Fruit fly (Drosophila melanogaster) Kc167 (cell line): ENCODE data around the gene CHES-1-like.
A peak's percentile ranks its signal among the peaks of the same experiment; 100 is the strongest.

ENCODE experiments used
- Myc ChIP-seq: fragments of >200 bp; optimal IDR thresholded peaks from 2 replicates; lab custom pipeline; 2017; ENCODE audit warnings: missing external identifiers
- Sin3A ChIP-seq: fragments of >200 bp; optimal IDR thresholded peaks from 2 replicates; lab custom pipeline; 2018; ENCODE audit warnings: missing external identifiers
- h ChIP-seq: fragments of >200 bp; optimal IDR thresholded peaks from 3 replicates; lab custom pipeline; 2018; ENCODE audit warnings: missing external identifiers
- insv ChIP-seq: fragments of >200 bp; optimal IDR thresholded peaks from 3 replicates; lab custom pipeline; 2018; ENCODE audit warnings: missing external identifiers
- psq ChIP-seq: fragments of >200 bp; optimal IDR thresholded peaks from 2 replicates; lab custom pipeline; 2017; ENCODE audit warnings: missing external identifiers
- ttk ChIP-seq: sonication (Bioruptor generic); optimal IDR thresholded peaks from 2 replicates; lab custom pipeline; 2017; ENCODE audit warnings: missing external identifiers

Gene CHES-1-like

dm6 chrX:7708942-7709707, at the start of gene CHES-1-like:
TSS of gene CHES-1-like (minus strand) at chrX:7709385.
- TF ChIP-seq Myc (no peak), psq (peak; percentile 13)

- TF ChIP-seq insv = no peak
- no peak for TF ChIP-seq h (lab: Kevin White, UChicago)
- no peak for TF ChIP-seq psq
- TF ChIP-seq Sin3A (lab: Kevin White, UChicago) = no peak
- TF ChIP-seq Myc = no peak
- TF ChIP-seq ttk = no peak
Observed at dm6 chrX:7746342-7746741, 37.2 kb upstream of the CHES-1-like start.

- TF ChIP-seq h (lab: Kevin White, UChicago) (no peak), Myc (no peak), psq (no peak), insv (no peak), ttk (no peak), Sin3A (lab: Kevin White, UChicago) (no peak)
Observed at dm6 chrX:7744036-7744435, 34.9 kb upstream of the CHES-1-like start.

dm6 chrX:7737156-7737771, 28.1 kb upstream of the CHES-1-like start:
- TF ChIP-seq Sin3A (lab: Kevin White, UChicago) (no peak), psq (no peak), h (lab: Kevin White, UChicago) (no peak), insv (no peak), Myc (no peak), ttk (no peak)

dm6 chrX:7736593-7736992, 27.4 kb upstream of the CHES-1-like start, which contains the start of gene Tom40:
TSS of gene Tom40 (plus strand) at chrX:7736893.
- no peak for TF ChIP-seq h (lab: Kevin White, UChicago)
- TF ChIP-seq insv = no peak
- no peak for TF ChIP-seq ttk
- TF ChIP-seq Sin3A (lab: Kevin White, UChicago) = no peak
- TF ChIP-seq Myc = no peak
- no peak for TF ChIP-seq psq

dm6 chrX:7735262-7735661, 26.1 kb upstream of the CHES-1-like start:
- no peak for TF ChIP-seq Sin3A (lab: Kevin White, UChicago)
- TF ChIP-seq ttk = no peak
- no peak for TF ChIP-seq Myc
- TF ChIP-seq insv = no peak
- no peak for TF ChIP-seq psq
- TF ChIP-seq h (lab: Kevin White, UChicago) = no peak

dm6 chrX:7734131-7734930, 25.1 kb upstream of the CHES-1-like start, which contains the start of the genes Pdp and Rab39:
TSS of gene Pdp (minus strand) at chrX:7734651.
TSS of gene Rab39 (plus strand) at chrX:7734923.
- TF ChIP-seq ttk (no peak), Sin3A (lab: Kevin White, UChicago) (no peak), h (lab: Kevin White, UChicago) (no peak), Myc (no peak), insv (no peak), psq (peak; percentile 10)

- TF ChIP-seq Myc = no peak
- peak; percentile 20 for TF ChIP-seq h (lab: Kevin White, UChicago)
Observed at dm6 chrX:7728251-7729164, 19.3 kb upstream of the CHES-1-like start, which contains the start of the genes NELF-B and CG12155. TSS of gene NELF-B (minus strand) at chrX:7728361. TSS of gene CG12155 (plus strand) at chrX:7728755.

- TF ChIP-seq psq (no peak), Myc (no peak), insv (no peak), ttk (no peak), Sin3A (lab: Kevin White, UChicago) (no peak), h (lab: Kevin White, UChicago) (no peak)
Observed at dm6 chrX:7721905-7722304, 12.7 kb upstream of the CHES-1-like start, which contains the start of gene Hira. TSS of gene Hira (plus strand) at chrX:7722119.

- TF ChIP-seq psq (no peak), Myc (no peak), Sin3A (lab: Kevin White, UChicago) (no peak), insv (no peak), h (lab: Kevin White, UChicago) (no peak), ttk (no peak)
Observed at dm6 chrX:7717832-7718231, 8.6 kb upstream of the CHES-1-like start, which contains the start of gene CG15478. TSS of gene CG15478 (minus strand) at chrX:7717932.

- TF ChIP-seq ttk (no peak), Sin3A (lab: Kevin White, UChicago) (no peak), insv (no peak), Myc (no peak), h (lab: Kevin White, UChicago) (no peak), psq (no peak)
Observed at dm6 chrX:7715433-7715832, 6.2 kb upstream of the CHES-1-like start.
